Worm (Caenorhabditis elegans) whole organism, L3 larva: ENCODE measurements around the gene ndab-2.

Source experiments
- R02D3.7 ChIP-seq: fragments of 150-350 bp; optimal IDR thresholded peaks from 2 replicates; lab custom pipeline; 2014; ENCODE audit warnings: missing biosample characterization, missing genetic modification characterization
- aly-2 ChIP-seq: fragments of 150-350 bp; optimal IDR thresholded peaks from 2 replicates; lab custom pipeline; 2014; ENCODE audit warnings: missing biosample characterization, missing genetic modification characterization
- ama-1 ChIP-seq: fragments of 150-350 bp; optimal IDR thresholded peaks from 2 replicates; lab custom pipeline; 2018
- ceh-16 ChIP-seq: sonication (generic microtip); optimal IDR thresholded peaks from 2 replicates; lab custom pipeline; 2017; ENCODE audit warnings: missing biosample characterization, missing genetic modification characterization
- ceh-28 ChIP-seq: fragments of 150-350 bp; optimal IDR thresholded peaks from 2 replicates; lab custom pipeline; 2014; ENCODE audit warnings: missing biosample characterization, missing genetic modification reagents, missing genetic modification characterization
- egl-5 ChIP-seq: fragments of 150-350 bp; optimal IDR thresholded peaks from 2 replicates; lab custom pipeline; 2017; ENCODE audit warnings: missing biosample characterization, missing genetic modification reagents, missing genetic modification characterization, inconsistent platforms
- elt-1 ChIP-seq: fragments of 150-350 bp; optimal IDR thresholded peaks from 2 replicates; lab custom pipeline; 2014; ENCODE audit warnings: missing biosample characterization, missing genetic modification characterization
- elt-2 ChIP-seq: sonication (generic microtip); optimal IDR thresholded peaks from 2 replicates; lab custom pipeline; 2016; ENCODE audit warnings: missing genetic modification reagents, mild to moderate bottlenecking, missing genetic modification characterization, missing compliant biosample characterization
- fkh-10 ChIP-seq: sonication (generic microtip); optimal IDR thresholded peaks from 2 replicates; lab custom pipeline; 2017; ENCODE audit warnings: missing biosample characterization, missing genetic modification reagents, missing genetic modification characterization
- fkh-2 ChIP-seq: fragments of 150-350 bp; optimal IDR thresholded peaks from 2 replicates; lab custom pipeline; 2014; ENCODE audit warnings: missing biosample characterization, missing genetic modification reagents, missing genetic modification characterization
- jun-1 ChIP-seq: fragments of 150-350 bp; optimal IDR thresholded peaks from 2 replicates; lab custom pipeline; 2014; ENCODE audit warnings: missing biosample characterization, missing genetic modification reagents, missing genetic modification characterization
- lin-39 ChIP-seq: fragments of 150-350 bp; optimal IDR thresholded peaks from 2 replicates; lab custom pipeline; 2018; ENCODE audit warnings: missing biosample characterization, missing genetic modification reagents, missing genetic modification characterization
- lsy-12 ChIP-seq: sonication (generic microtip); optimal IDR thresholded peaks from 2 replicates; lab custom pipeline; 2016; ENCODE audit warnings: mild to moderate bottlenecking, missing genetic modification characterization, missing compliant biosample characterization
- mdl-1 ChIP-seq: fragments of 150-350 bp; optimal IDR thresholded peaks from 2 replicates; lab custom pipeline; 2014; ENCODE audit warnings: missing biosample characterization, missing genetic modification characterization
- mml-1 ChIP-seq: fragments of 150-350 bp; sonication (generic microtip); optimal IDR thresholded peaks from 3 replicates; lab custom pipeline; 2014; ENCODE audit warnings: missing biosample characterization, missing genetic modification characterization
- nfya-1 ChIP-seq: sonication (generic microtip); optimal IDR thresholded peaks from 2 replicates; lab custom pipeline; 2017; ENCODE audit warnings: missing genetic modification characterization, mild to moderate bottlenecking, missing compliant biosample characterization, antibody characterized with exemption, moderate library complexity; ENCODE audit not compliant: insufficient read depth
- nhr-12 ChIP-seq: fragments of 150-350 bp; optimal IDR thresholded peaks from 2 replicates; lab custom pipeline; 2014; ENCODE audit warnings: missing biosample characterization, missing genetic modification characterization
- nhr-25 ChIP-seq: sonication (generic microtip); optimal IDR thresholded peaks from 2 replicates; lab custom pipeline; 2017; ENCODE audit warnings: missing biosample characterization, missing genetic modification characterization
- nhr-43 ChIP-seq: sonication (generic microtip); optimal IDR thresholded peaks from 2 replicates; lab custom pipeline; 2016; ENCODE audit warnings: mild to moderate bottlenecking, missing genetic modification characterization, missing compliant biosample characterization; ENCODE audit not compliant: poor library complexity, severe bottlenecking
- nhr-67 ChIP-seq: fragments of 150-350 bp; optimal IDR thresholded peaks from 2 replicates; lab custom pipeline; 2014; ENCODE audit warnings: missing biosample characterization, missing genetic modification characterization
- nhr-77 ChIP-seq: fragments of 150-350 bp; optimal IDR thresholded peaks from 2 replicates; lab custom pipeline; 2014; ENCODE audit warnings: missing biosample characterization, missing genetic modification characterization
- sea-2 ChIP-seq: fragments of 150-350 bp; sonication (generic microtip); optimal IDR thresholded peaks from 4 replicates; lab custom pipeline; 2014; ENCODE audit warnings: missing biosample characterization, missing genetic modification reagents, missing genetic modification characterization
- skn-1 ChIP-seq: fragments of 150-350 bp; optimal IDR thresholded peaks from 2 replicates; lab custom pipeline; 2014; ENCODE audit warnings: missing biosample characterization, missing genetic modification characterization
- tbx-2 ChIP-seq: sonication (generic microtip); optimal IDR thresholded peaks from 2 replicates; lab custom pipeline; 2016; ENCODE audit warnings: mild to moderate bottlenecking, missing genetic modification characterization, missing compliant biosample characterization
- unc-62 ChIP-seq: fragments of 150-350 bp; sonication (generic microtip); optimal IDR thresholded peaks from 4 replicates; lab custom pipeline; 2014; ENCODE audit warnings: missing biosample characterization, missing genetic modification reagents, missing genetic modification characterization
- zag-1 ChIP-seq: fragments of 150-350 bp; optimal IDR thresholded peaks from 2 replicates; lab custom pipeline; 2014; ENCODE audit warnings: missing biosample characterization, missing genetic modification characterization

The ndab-2 gene

DNA sequence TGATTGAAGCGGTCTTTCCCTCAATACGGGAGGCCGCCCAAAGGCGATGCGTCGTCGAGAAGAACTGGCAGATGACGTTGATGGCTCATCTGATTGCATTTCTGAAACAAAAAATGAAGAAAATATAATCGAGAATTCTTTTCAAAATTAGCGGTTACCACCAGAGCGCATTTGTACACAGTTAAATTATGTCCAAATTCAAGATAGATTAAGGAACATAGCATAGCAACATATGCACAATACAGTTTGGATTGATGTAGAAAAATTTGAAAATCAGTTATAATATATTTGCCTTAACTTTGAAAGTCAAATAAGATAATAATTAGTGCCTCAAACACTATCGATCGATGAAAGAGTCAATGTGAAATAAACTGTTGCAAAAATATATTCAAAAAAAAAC lies 49.1 kb downstream of the ndab-2 start, which contains the start of gene R151.8:
Gene R151.8, minus strand, starts transcription at position 101 of the 400 bp plus-strand sequence.
- TF ChIP-seq jun-1 (tag; lab: Kevin White, UChicago) (no peak), sea-2 (no peak), lsy-12 (tag; lab: Kevin White, UChicago) (no peak), ceh-28 (tag; lab: Kevin White, UChicago) (no peak), elt-2 (tag; lab: Kevin White, UChicago) (no peak), zag-1 (tag; lab: Kevin White, UChicago) (no peak), egl-5 (tag; lab: Kevin White, UChicago) (no peak), skn-1 (tag; lab: Kevin White, UChicago) (no peak), nhr-77 (tag; lab: Kevin White, UChicago) (no peak), lin-39 (no peak), nhr-67 (tag; lab: Kevin White, UChicago) (no peak), nhr-12 (no peak), ceh-16 (tag; lab: Kevin White, UChicago) (no peak)

DNA sequence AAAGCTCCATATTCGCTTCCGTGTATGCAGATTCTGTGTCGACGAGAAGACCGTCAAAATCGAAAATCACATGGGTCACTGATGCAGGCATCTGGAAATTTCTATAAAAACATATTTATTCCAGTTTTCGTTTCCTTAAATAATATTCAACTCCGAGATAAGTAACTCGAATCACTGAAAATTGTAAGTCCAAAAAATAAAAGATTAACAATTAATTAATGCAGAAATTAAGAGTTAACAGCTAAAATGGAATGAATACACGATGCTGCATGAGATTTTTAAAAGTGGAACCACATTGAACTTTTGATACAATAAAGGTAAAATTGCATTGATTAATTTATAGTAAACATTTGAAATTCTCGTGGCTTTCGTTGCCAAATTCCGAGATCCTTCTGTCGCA lies 50.3 kb downstream of the ndab-2 start, which contains the start of gene R151.10:
Gene R151.10, minus strand, starts transcription at position 101 of the 400 bp plus-strand sequence.
- TF ChIP-seq nhr-43 (tag; lab: Kevin White, UChicago) = no peak
- TF ChIP-seq lsy-12 (tag; lab: Kevin White, UChicago) = no peak
- no peak for TF ChIP-seq mdl-1 (tag; lab: Kevin White, UChicago)
- TF ChIP-seq sea-2 = no peak
- no peak for TF ChIP-seq elt-1 (tag; lab: Kevin White, UChicago)
- no peak for TF ChIP-seq nhr-25 (tag; lab: Kevin White, UChicago)
- no peak for TF ChIP-seq aly-2
- no peak for TF ChIP-seq ama-1
- no peak for TF ChIP-seq fkh-2 (tag; lab: Kevin White, UChicago)
- no peak for TF ChIP-seq fkh-10 (GFP tag; lab: Kevin White, UChicago)
- TF ChIP-seq mml-1 (tag; lab: Kevin White, UChicago) = no peak
- TF ChIP-seq nfya-1 (tag; lab: Kevin White, UChicago) = no peak
- no peak for TF ChIP-seq lin-39
- no peak for TF ChIP-seq nhr-77 (tag; lab: Kevin White, UChicago)
- no peak for TF ChIP-seq nhr-67 (tag; lab: Kevin White, UChicago)
- TF ChIP-seq unc-62 (GFP tag; lab: Kevin White, UChicago) = no peak
- TF ChIP-seq tbx-2 (tag; lab: Kevin White, UChicago) = no peak
- TF ChIP-seq elt-2 (tag; lab: Kevin White, UChicago) = no peak
- no peak for TF ChIP-seq zag-1 (tag; lab: Kevin White, UChicago)
- no peak for TF ChIP-seq R02D3.7 (tag; lab: Kevin White, UChicago)
- TF ChIP-seq, all 47 proteins: peak for 0
